In genomic region chr3R:11650105-11651039, dm6 we compare ENCODE assay signal across 1 fruit fly cellular context.
A peak's percentile ranks its signal among the peaks of the same experiment; 100 is the strongest.
TF ChIP-seq lines count a peak whose summit lies in the region.

TSS of gene Csk (minus strand) at chr3R:11650706.
TSS of gene Elp1 (plus strand) at chr3R:11650971.

TF ChIP-seq in whole organism, embryonic, 481 proteins besides CTCF, POLR2A, EP300 and RAD21 (continued from another document and continues in another):
- peak; percentile 64 for TF ChIP-seq CG15601 (tag; optimal IDR thresholded peaks at IDR 0.05; lab: Kevin White, UChicago)
- TF ChIP-seq lbe (GFP tag; optimal IDR thresholded peaks at IDR 0.05; lab: Kevin White, UChicago) = peak; percentile 12
- peak; percentile 91 for TF ChIP-seq row (GFP tag; IDR thresholded peaks at IDR 0.05; lab: Robert Waterston, UW)
- TF ChIP-seq klu (GFP tag; IDR thresholded peaks at IDR 0.05; lab: Robert Waterston, UW) = no peak
- no peak for TF ChIP-seq pfk (GFP tag; optimal IDR thresholded peaks at IDR 0.05; lab: Kevin White, UChicago)
- no peak for TF ChIP-seq CG10274 (GFP tag; optimal IDR thresholded peaks at IDR 0.05; lab: Kevin White, UChicago)
- TF ChIP-seq CG9932 (GFP tag; IDR thresholded peaks at IDR 0.05; lab: Robert Waterston, UW) = peak; percentile 69
- no peak for TF ChIP-seq mld (GFP tag; IDR thresholded peaks at IDR 0.05; lab: Robert Waterston, UW; ENCODE audit: partially characterized antibody)
- TF ChIP-seq dpn (GFP tag; optimal IDR thresholded peaks at IDR 0.05; lab: Kevin White, UChicago) = peak; percentile 50 to 63
- no peak for TF ChIP-seq gcm (GFP tag; optimal IDR thresholded peaks at IDR 0.05; lab: Kevin White, UChicago)
- no peak for TF ChIP-seq wor (GFP tag; IDR thresholded peaks at IDR 0.05; lab: Robert Waterston, UW)
- TF ChIP-seq CG17361 (GFP tag; IDR thresholded peaks at IDR 0.05; lab: Robert Waterston, UW) = peak; percentile 76
- no peak for TF ChIP-seq danr (GFP tag; IDR thresholded peaks at IDR 0.05; lab: Robert Waterston, UW)
- TF ChIP-seq CG18011 (GFP tag; optimal IDR thresholded peaks at IDR 0.05; lab: Kevin White, UChicago) = no peak
- no peak for TF ChIP-seq ac (GFP tag; optimal IDR thresholded peaks at IDR 0.05; lab: Kevin White, UChicago)
- peak; percentile 12 for TF ChIP-seq CG5245 (GFP tag; optimal IDR thresholded peaks at IDR 0.05; lab: Kevin White, UChicago)
- peak; percentile 56 for TF ChIP-seq CG12942 (GFP tag; optimal IDR thresholded peaks at IDR 0.05; lab: Kevin White, UChicago)
- no peak for TF ChIP-seq CG7928 (GFP tag; optimal IDR thresholded peaks at IDR 0.05; lab: Kevin White, UChicago)
- no peak for TF ChIP-seq Nf-YA (GFP tag; IDR thresholded peaks at IDR 0.05; lab: Robert Waterston, UW)
- no peak for TF ChIP-seq CG16863 (GFP tag; optimal IDR thresholded peaks at IDR 0.05; lab: Kevin White, UChicago)
- peak; percentile 63 for TF ChIP-seq CG18599 (GFP tag; optimal IDR thresholded peaks at IDR 0.05; lab: Kevin White, UChicago)
- TF ChIP-seq CG4404 (GFP tag; IDR thresholded peaks at IDR 0.05; lab: Robert Waterston, UW) = no peak
- TF ChIP-seq CG2129 (GFP tag; IDR thresholded peaks at IDR 0.05; lab: Robert Waterston, UW; ENCODE audit: partially characterized antibody) = no peak
- TF ChIP-seq CG7839 (tag; optimal IDR thresholded peaks at IDR 0.05; lab: Kevin White, UChicago) = peak; percentile 64
- TF ChIP-seq CG7556 (GFP tag; optimal IDR thresholded peaks at IDR 0.05; lab: Kevin White, UChicago) = peak; percentile 41
- TF ChIP-seq ash1 (GFP tag; optimal IDR thresholded peaks at IDR 0.05; lab: Kevin White, UChicago) = no peak
- peak; percentile 58; the same call in 1 of the 3 replicates for TF ChIP-seq ken (GFP tag; IDR thresholded peaks at IDR 0.05; lab: Robert Waterston, UW)
- peak; percentile 46; the same call in 1 of the 2 replicates for TF ChIP-seq CG14014 (GFP tag; IDR thresholded peaks at IDR 0.05; lab: Robert Waterston, UW)
- peak; percentile 35 for TF ChIP-seq Dip3 (GFP tag; optimal IDR thresholded peaks at IDR 0.05; lab: Kevin White, UChicago)
- peak; percentile 18 for TF ChIP-seq az2 (GFP tag; optimal IDR thresholded peaks at IDR 0.05; lab: Kevin White, UChicago)
- no peak for TF ChIP-seq CG12071 (GFP tag; optimal IDR thresholded peaks at IDR 0.05; lab: Kevin White, UChicago)
- TF ChIP-seq Oli (tag; optimal IDR thresholded peaks at IDR 0.05; lab: Kevin White, UChicago) = peak; percentile 29
- TF ChIP-seq gcm2 (GFP tag; optimal IDR thresholded peaks at IDR 0.05; lab: Kevin White, UChicago) = no peak
- TF ChIP-seq Xrp1 (GFP tag; IDR thresholded peaks at IDR 0.05; lab: Robert Waterston, UW) = peak; percentile 56; the same call in 1 of the 2 replicates
- peak; percentile 6 for TF ChIP-seq Atf-2 (GFP tag; optimal IDR thresholded peaks at IDR 0.05; lab: Kevin White, UChicago)
- TF ChIP-seq Meics (GFP tag; optimal IDR thresholded peaks at IDR 0.05; lab: Kevin White, UChicago) = peak; percentile 54
- TF ChIP-seq Nf-YC (tag; optimal IDR thresholded peaks at IDR 0.05; lab: Kevin White, UChicago) = peak; percentile 65
- no peak for TF ChIP-seq CG17568 (GFP tag; optimal IDR thresholded peaks at IDR 0.05; lab: Kevin White, UChicago)
- peak; percentile 64 for TF ChIP-seq CG2120 (GFP tag; optimal IDR thresholded peaks at IDR 0.05; lab: Kevin White, UChicago)
- no peak for TF ChIP-seq dati (GFP tag; IDR thresholded peaks at IDR 0.05; lab: Robert Waterston, UW)
- no peak for TF ChIP-seq CG42726 (GFP tag; IDR thresholded peaks at IDR 0.05; lab: Robert Waterston, UW; ENCODE audit: partially characterized antibody)
- TF ChIP-seq CG18764 (GFP tag; optimal IDR thresholded peaks at IDR 0.05; lab: Kevin White, UChicago) = peak; percentile 38
- no peak for TF ChIP-seq BtbVII (GFP tag; optimal IDR thresholded peaks at IDR 0.05; lab: Kevin White, UChicago)
- TF ChIP-seq CG16813 (GFP tag; IDR thresholded peaks at IDR 0.05; lab: Robert Waterston, UW; ENCODE audit: partially characterized antibody) = no peak
- TF ChIP-seq CG1529 (GFP tag; optimal IDR thresholded peaks at IDR 0.05; lab: Kevin White, UChicago) = no peak
- peak; percentile 16 for TF ChIP-seq exex (tag; optimal IDR thresholded peaks at IDR 0.05; lab: Kevin White, UChicago)
- TF ChIP-seq dimm (GFP tag; IDR thresholded peaks at IDR 0.05; lab: Robert Waterston, UW) = no peak
- TF ChIP-seq Gug (GFP tag; IDR thresholded peaks at IDR 0.05; lab: Robert Waterston, UW) = 0 out of 4 replicates have a peak, but pooled peaks have one; percentile 27
- TF ChIP-seq h (optimal IDR thresholded peaks at IDR 0.05; lab: Kevin White, UChicago) = no peak
- peak; percentile 68 for TF ChIP-seq nerfin-1 (tag; optimal IDR thresholded peaks at IDR 0.05; lab: Kevin White, UChicago)
- TF ChIP-seq CG6791 (GFP tag; IDR thresholded peaks at IDR 0.05; lab: Robert Waterston, UW; ENCODE audit: partially characterized antibody) = no peak; the same call in 2 of the 3 replicates
- peak; percentile 48 for TF ChIP-seq gro (GFP tag; optimal IDR thresholded peaks at IDR 0.05; lab: Kevin White, UChicago)
- TF ChIP-seq CkIIα-i1 (GFP tag; IDR thresholded peaks at IDR 0.05; lab: Robert Waterston, UW) = no peak
- TF ChIP-seq CG9876 (GFP tag; optimal IDR thresholded peaks at IDR 0.05; lab: Kevin White, UChicago) = no peak
- peak; percentile 66; the same call in 1 of the 2 replicates for TF ChIP-seq CG31441 (GFP tag; IDR thresholded peaks at IDR 0.05; lab: Robert Waterston, UW)
- peak; percentile 30; the same call in 1 of the 2 replicates for TF ChIP-seq Dref (GFP tag; IDR thresholded peaks at IDR 0.05; lab: Robert Waterston, UW)
- TF ChIP-seq CG12744 (GFP tag; optimal IDR thresholded peaks at IDR 0.05; lab: Kevin White, UChicago) = no peak
- TF ChIP-seq zen (tag; optimal IDR thresholded peaks at IDR 0.05; lab: Kevin White, UChicago) = peak; percentile 19
- peak; percentile 57 for TF ChIP-seq CG12155 (GFP tag; optimal IDR thresholded peaks at IDR 0.05; lab: Kevin White, UChicago)
- no peak for TF ChIP-seq eyg (GFP tag; optimal IDR thresholded peaks at IDR 0.05; lab: Kevin White, UChicago)
- TF ChIP-seq chif (GFP tag; optimal IDR thresholded peaks at IDR 0.05; lab: Kevin White, UChicago) = no peak
- no peak for TF ChIP-seq btn (GFP tag; optimal IDR thresholded peaks at IDR 0.05; lab: Kevin White, UChicago)
- TF ChIP-seq CG9797 (GFP tag; optimal IDR thresholded peaks at IDR 0.05; lab: Kevin White, UChicago) = peak; percentile 96
- TF ChIP-seq Sox102F (GFP tag; optimal IDR thresholded peaks at IDR 0.05; lab: Kevin White, UChicago) = peak; percentile 21
- no peak for TF ChIP-seq prd (optimal IDR thresholded peaks at IDR 0.05; lab: Kevin White, UChicago)
- TF ChIP-seq prd (GFP tag; IDR thresholded peaks at IDR 0.05; lab: Robert Waterston, UW) = peak; percentile 48; the same call in 1 of the 3 replicates
- TF ChIP-seq CG7372 (GFP tag; IDR thresholded peaks at IDR 0.05; lab: Robert Waterston, UW) = 0 out of 2 replicates have a peak, but pooled peaks have one; percentile 39
- TF ChIP-seq so (GFP tag; IDR thresholded peaks at IDR 0.05; lab: Robert Waterston, UW) = no peak
- TF ChIP-seq CG8089 (GFP tag; optimal IDR thresholded peaks at IDR 0.05; lab: Kevin White, UChicago) = no peak
- no peak for TF ChIP-seq CG3838 (GFP tag; optimal IDR thresholded peaks at IDR 0.05; lab: Kevin White, UChicago)
- no peak for TF ChIP-seq CG3065 (GFP tag; optimal IDR thresholded peaks at IDR 0.05; lab: Kevin White, UChicago)
- TF ChIP-seq CG11696 (GFP tag; IDR thresholded peaks at IDR 0.05; lab: Robert Waterston, UW) = no peak
- no peak for TF ChIP-seq CG8359 (GFP tag; optimal IDR thresholded peaks at IDR 0.05; lab: Kevin White, UChicago; ENCODE audit: borderline replicate concordance)
- peak; percentile 4 for TF ChIP-seq Antp (GFP tag; optimal IDR thresholded peaks at IDR 0.05; lab: Kevin White, UChicago)
- peak in 1 of 3 experiments; percentile 63 for TF ChIP-seq lola (GFP tag; optimal IDR thresholded peaks at IDR 0.05; lab: Kevin White, UChicago)
- no peak for TF ChIP-seq Camta (GFP tag; optimal IDR thresholded peaks at IDR 0.05; lab: Kevin White, UChicago)
- no peak for TF ChIP-seq ERR (GFP tag; optimal IDR thresholded peaks at IDR 0.05; lab: Kevin White, UChicago)
- no peak for TF ChIP-seq D19B (GFP tag; optimal IDR thresholded peaks at IDR 0.05; lab: Kevin White, UChicago)
- TF ChIP-seq bab2 (GFP tag; optimal IDR thresholded peaks at IDR 0.05; lab: Kevin White, UChicago) = peak; percentile 22
- no peak for TF ChIP-seq CG2202 (tag; optimal IDR thresholded peaks at IDR 0.05; lab: Kevin White, UChicago)
- no peak for TF ChIP-seq hbn (GFP tag; IDR thresholded peaks at IDR 0.05; lab: Robert Waterston, UW; ENCODE audit: partially characterized antibody)
- no peak for TF ChIP-seq CG7271 (tag; optimal IDR thresholded peaks at IDR 0.05; lab: Kevin White, UChicago)
- no peak for TF ChIP-seq CG5953 (GFP tag; IDR thresholded peaks at IDR 0.05; lab: Robert Waterston, UW)
- TF ChIP-seq Side (GFP tag; optimal IDR thresholded peaks at IDR 0.05; lab: Kevin White, UChicago) = no peak
- no peak for TF ChIP-seq Kr (GFP tag; optimal IDR thresholded peaks at IDR 0.05; lab: Kevin White, UChicago)
- TF ChIP-seq ttk (GFP tag; IDR thresholded peaks at IDR 0.05; lab: Robert Waterston, UW) = no peak
- TF ChIP-seq sd (tag; optimal IDR thresholded peaks at IDR 0.05; lab: Kevin White, UChicago) = peak; percentile 91
- peak; percentile 50 for TF ChIP-seq ind (GFP tag; optimal IDR thresholded peaks at IDR 0.05; lab: Kevin White, UChicago)
- TF ChIP-seq Dp (GFP tag; optimal IDR thresholded peaks at IDR 0.05; lab: Kevin White, UChicago) = peak; percentile 38
- TF ChIP-seq bigmax (GFP tag; optimal IDR thresholded peaks at IDR 0.05; lab: Kevin White, UChicago) = no peak
- TF ChIP-seq pros (GFP tag; optimal IDR thresholded peaks at IDR 0.05; lab: Kevin White, UChicago) = no peak
- TF ChIP-seq Ravus (GFP tag; IDR thresholded peaks at IDR 0.05; lab: Robert Waterston, UW) = no peak
- no peak for TF ChIP-seq sima (GFP tag; optimal IDR thresholded peaks at IDR 0.05; lab: Kevin White, UChicago)
- TF ChIP-seq fru (optimal IDR thresholded peaks at IDR 0.05; lab: Kevin White, UChicago) = no peak
- TF ChIP-seq Hr39 (optimal IDR thresholded peaks at IDR 0.05; lab: Kevin White, UChicago) = no peak
- peak; percentile 100 for TF ChIP-seq phol (tag; optimal IDR thresholded peaks at IDR 0.05; lab: Kevin White, UChicago)
- TF ChIP-seq maf-S (GFP tag; optimal IDR thresholded peaks at IDR 0.05; lab: Kevin White, UChicago) = no peak
- no peak for TF ChIP-seq Lpt (GFP tag; optimal IDR thresholded peaks at IDR 0.05; lab: Kevin White, UChicago)
- TF ChIP-seq CG3847 (GFP tag; IDR thresholded peaks at IDR 0.05; lab: Robert Waterston, UW) = peak; percentile 88
- TF ChIP-seq YL-1 (GFP tag; optimal IDR thresholded peaks at IDR 0.05; lab: Kevin White, UChicago) = peak; percentile 74
- TF ChIP-seq tio (GFP tag; optimal IDR thresholded peaks at IDR 0.05; lab: Kevin White, UChicago) = no peak
- TF ChIP-seq ems (GFP tag; optimal IDR thresholded peaks at IDR 0.05; lab: Kevin White, UChicago) = peak; percentile 0
- TF ChIP-seq pzg (GFP tag; optimal IDR thresholded peaks at IDR 0.05; lab: Kevin White, UChicago) = peak; percentile 81
- no peak for TF ChIP-seq stc (GFP tag; IDR thresholded peaks at IDR 0.05; lab: Robert Waterston, UW)
- 0 out of 2 replicates have a peak, but pooled peaks have one; percentile 13 for TF ChIP-seq unc-4 (GFP tag; IDR thresholded peaks at IDR 0.05; lab: Robert Waterston, UW; ENCODE audit: partially characterized antibody)
- no peak for TF ChIP-seq Bteb2 (GFP tag; optimal IDR thresholded peaks at IDR 0.05; lab: Kevin White, UChicago)
- TF ChIP-seq pb (GFP tag; optimal IDR thresholded peaks at IDR 0.05; lab: Kevin White, UChicago) = no peak
- TF ChIP-seq slbo (GFP tag; IDR thresholded peaks at IDR 0.05; lab: Robert Waterston, UW) = peak; percentile 78
- peak; percentile 41 for TF ChIP-seq CG4328 (GFP tag; optimal IDR thresholded peaks at IDR 0.05; lab: Kevin White, UChicago)
- TF ChIP-seq CG6254 (GFP tag; optimal IDR thresholded peaks at IDR 0.05; lab: Kevin White, UChicago) = no peak
- no peak for TF ChIP-seq CG11398 (GFP tag; optimal IDR thresholded peaks at IDR 0.05; lab: Kevin White, UChicago)
- TF ChIP-seq CG1647 (GFP tag; optimal IDR thresholded peaks at IDR 0.05; lab: Kevin White, UChicago) = peak; percentile 36
- no peak for TF ChIP-seq pan (optimal IDR thresholded peaks at IDR 0.05; lab: Kevin White, UChicago)
- TF ChIP-seq pan (GFP tag; optimal IDR thresholded peaks at IDR 0.05 in 1 of 2, IDR thresholded peaks at IDR 0.05 in 1 of 2) = no peak
- peak; percentile 55 for TF ChIP-seq BEAF-32 (GFP tag; optimal IDR thresholded peaks at IDR 0.05; lab: Kevin White, UChicago)
- no peak for TF ChIP-seq Doc2 (GFP tag; IDR thresholded peaks at IDR 0.05; lab: Robert Waterston, UW)
- TF ChIP-seq wdn (GFP tag; IDR thresholded peaks at IDR 0.05; lab: Robert Waterston, UW) = no peak
- TF ChIP-seq salm (tag; optimal IDR thresholded peaks at IDR 0.05; lab: Kevin White, UChicago) = no peak
- peak; percentile 92 for TF ChIP-seq CG12659 (GFP tag; optimal IDR thresholded peaks at IDR 0.05; lab: Kevin White, UChicago)
- TF ChIP-seq CG14965 (GFP tag; optimal IDR thresholded peaks at IDR 0.05; lab: Kevin White, UChicago; ENCODE audit: borderline replicate concordance) = no peak
- peak; percentile 42 for TF ChIP-seq dmrt99B (tag; optimal IDR thresholded peaks at IDR 0.05; lab: Kevin White, UChicago)
- TF ChIP-seq CG10959 (GFP tag; IDR thresholded peaks at IDR 0.05; lab: Robert Waterston, UW) = no peak
- TF ChIP-seq CG3726 (GFP tag; IDR thresholded peaks at IDR 0.05; lab: Robert Waterston, UW) = no peak
- peak in 1 of 2 experiments; percentile 17 for TF ChIP-seq Trl (optimal IDR thresholded peaks at IDR 0.05; lab: Kevin White, UChicago)
- no peak for TF ChIP-seq Trl (GFP tag; optimal IDR thresholded peaks at IDR 0.05; lab: Kevin White, UChicago)
- peak; percentile 68; the same call in 1 of the 2 replicates for TF ChIP-seq Rfx (GFP tag; IDR thresholded peaks at IDR 0.05; lab: Robert Waterston, UW)
- peak; percentile 44 for TF ChIP-seq CG15269 (tag; optimal IDR thresholded peaks at IDR 0.05; lab: Kevin White, UChicago)
- TF ChIP-seq CG15479 (GFP tag; optimal IDR thresholded peaks at IDR 0.05; lab: Kevin White, UChicago) = peak; percentile 84
- no peak for TF ChIP-seq psq (GFP tag; optimal IDR thresholded peaks at IDR 0.05; lab: Kevin White, UChicago)
- TF ChIP-seq CG4730 (GFP tag; IDR thresholded peaks at IDR 0.05; lab: Robert Waterston, UW) = no peak
- TF ChIP-seq Doc3 (GFP tag; IDR thresholded peaks at IDR 0.05; lab: Robert Waterston, UW; ENCODE audit: partially characterized antibody) = no peak
- peak; percentile 26 for TF ChIP-seq CG15011 (GFP tag; optimal IDR thresholded peaks at IDR 0.05; lab: Kevin White, UChicago)
- peak; percentile 60 for TF ChIP-seq Fer1 (GFP tag; optimal IDR thresholded peaks at IDR 0.05; lab: Kevin White, UChicago)
